Fruit fly (Drosophila melanogaster) whole organism, wandering third instar larva: Measurements from ENCODE around the gene CrebA.

ENCODE experiments used
- Abd-B ChIP-seq: fragments of >200 bp; optimal IDR thresholded peaks from 2 replicates; lab custom pipeline; 2017; ENCODE audit warnings: missing biosample characterization, missing genetic modification characterization
- CG32264 ChIP-seq: fragments of 200-800 bp; sonication (Bioruptor generic); optimal IDR thresholded peaks from 2 replicates; lab custom pipeline; 2016; ENCODE audit warnings: missing biosample characterization, missing genetic modification characterization
- CG9705 ChIP-seq: fragments of 200-800 bp; sonication (Bioruptor generic); optimal IDR thresholded peaks from 2 replicates; lab custom pipeline; 2018; ENCODE audit warnings: missing biosample characterization, mild to moderate bottlenecking, missing genetic modification characterization
- CrebA ChIP-seq: fragments of 200-800 bp; sonication (Bioruptor generic); optimal IDR thresholded peaks from 2 replicates; lab custom pipeline; 2016; ENCODE audit warnings: missing biosample characterization, mild to moderate bottlenecking, missing genetic modification characterization, borderline replicate concordance
- Dfd ChIP-seq: fragments of >200 bp; optimal IDR thresholded peaks from 2 replicates; lab custom pipeline; 2017; ENCODE audit warnings: missing biosample characterization, missing genetic modification characterization
- Dif ChIP-seq: fragments of 200-275, 200-300 bp; sonication (Bioruptor generic); optimal IDR thresholded peaks from 2 replicates; lab custom pipeline; 2018; ENCODE audit warnings: missing biosample characterization, missing genetic modification characterization; ENCODE audit not compliant: partially characterized antibody
- GATAd ChIP-seq: sonication (Bioruptor generic); optimal IDR thresholded peaks from 2 replicates; lab custom pipeline; 2016; ENCODE audit warnings: missing biosample characterization, missing genetic modification characterization
- HLH106 ChIP-seq: fragments of 200-800 bp; optimal IDR thresholded peaks from 3 replicates; lab custom pipeline; 2019; ENCODE audit warnings: missing biosample characterization, mild to moderate bottlenecking, missing genetic modification characterization, moderate library complexity
- Hnf4 ChIP-seq: fragments of 200-800 bp; sonication (Bioruptor generic); optimal IDR thresholded peaks from 2 replicates; lab custom pipeline; 2016; ENCODE audit warnings: missing biosample characterization, mild to moderate bottlenecking, missing genetic modification characterization
- Hr78 ChIP-seq: fragments of >200 bp; optimal IDR thresholded peaks from 2 replicates; lab custom pipeline; 2017; ENCODE audit warnings: missing biosample characterization, missing genetic modification characterization
- Hr83 ChIP-seq: fragments of 200-300 bp; sonication (Bioruptor generic); optimal IDR thresholded peaks from 2 replicates; lab custom pipeline; 2016; ENCODE audit warnings: missing biosample characterization, mild to moderate bottlenecking, missing genetic modification characterization, moderate library complexity; ENCODE audit not compliant: poor library complexity, severe bottlenecking
- Jra ChIP-seq: sonication (Bioruptor generic); optimal IDR thresholded peaks from 2 replicates; lab custom pipeline; 2016; ENCODE audit warnings: missing biosample characterization, missing genetic modification characterization
- Mio ChIP-seq: sonication (Bioruptor generic); optimal IDR thresholded peaks from 2 replicates; lab custom pipeline; 2016; ENCODE audit warnings: missing biosample characterization, missing genetic modification characterization
- Myc ChIP-seq: fragments of >200 bp; optimal IDR thresholded peaks from 2 replicates; lab custom pipeline; 2017
- N ChIP-seq: fragments of >200 bp; optimal IDR thresholded peaks from 2 replicates; lab custom pipeline; 2018; ENCODE audit warnings: missing biosample characterization, missing external identifiers, missing genetic modification characterization
- OdsH ChIP-seq: fragments of 200-800 bp; sonication (Bioruptor generic); optimal IDR thresholded peaks from 2 replicates; lab custom pipeline; 2016; ENCODE audit warnings: missing biosample characterization, mild to moderate bottlenecking, missing genetic modification characterization
- Rel ChIP-seq, 2 experiments: fragments of 200-800 bp; sonication (Bioruptor generic) in 1 of 2; optimal IDR thresholded peaks; 2 replicates in 1 of 2; 3 replicates in 1 of 2; lab custom pipeline; 2016 to 2019; ENCODE audit warnings: mild to moderate bottlenecking in 2 of 2, missing biosample characterization in 2 of 2, missing genetic modification characterization in 2 of 2, moderate library complexity in 1 of 2
- Sp1 ChIP-seq: fragments of 200-800 bp; sonication (Bioruptor generic); optimal IDR thresholded peaks from 3 replicates; lab custom pipeline; 2019; ENCODE audit warnings: missing biosample characterization, mild to moderate bottlenecking, missing genetic modification characterization, moderate library complexity
- Vsx2 ChIP-seq: fragments of 200-300, 225-300 bp; sonication (Bioruptor generic); optimal IDR thresholded peaks from 2 replicates; lab custom pipeline; 2018; ENCODE audit warnings: missing biosample characterization, missing genetic modification characterization; ENCODE audit not compliant: partially characterized antibody
- br ChIP-seq: fragments of 200-800 bp; sonication (Bioruptor generic); optimal IDR thresholded peaks from 2 replicates; lab custom pipeline; 2016; ENCODE audit warnings: missing biosample characterization, missing genetic modification characterization
- brk ChIP-seq: fragments of 200-800 bp; sonication (Bioruptor generic); optimal IDR thresholded peaks from 2 replicates; lab custom pipeline; 2016; ENCODE audit warnings: missing biosample characterization, mild to moderate bottlenecking, missing genetic modification characterization
- dl ChIP-seq, 2 experiments: fragments of 175-275, 200-275 bp in 1 of 2; fragments of 200-275 bp in 1 of 2; sonication (Bioruptor generic); optimal IDR thresholded peaks; lab custom pipeline; 2018; ENCODE audit warnings: mild to moderate bottlenecking in 2 of 2, missing biosample characterization in 2 of 2, missing genetic modification characterization in 2 of 2, moderate library complexity in 2 of 2; ENCODE audit not compliant: partially characterized antibody in 2 of 2, insufficient read depth in 1 of 2
- dmrt93B ChIP-seq: fragments of 200-800 bp; sonication (Bioruptor generic); optimal IDR thresholded peaks from 2 replicates; lab custom pipeline; 2018; ENCODE audit warnings: missing biosample characterization, mild to moderate bottlenecking, missing genetic modification characterization
- dsf ChIP-seq: sonication (Bioruptor generic); optimal IDR thresholded peaks from 2 replicates; lab custom pipeline; 2016; ENCODE audit warnings: missing biosample characterization, missing genetic modification characterization, borderline replicate concordance
- ey ChIP-seq: fragments of 200-800 bp; sonication (Bioruptor generic); optimal IDR thresholded peaks from 2 replicates; lab custom pipeline; 2016; ENCODE audit warnings: missing biosample characterization, missing genetic modification characterization
- foxo ChIP-seq, 2 experiments: fragments of 200-800 bp; sonication (Bioruptor generic); optimal IDR thresholded peaks; 2 replicates in 1 of 2; 3 replicates in 1 of 2; lab custom pipeline; 2016 to 2017; ENCODE audit warnings: missing biosample characterization in 2 of 2, missing genetic modification characterization in 2 of 2
- fru ChIP-seq: fragments of 200-800 bp; sonication (Bioruptor generic); optimal IDR thresholded peaks from 3 replicates; lab custom pipeline; 2016; ENCODE audit warnings: missing biosample characterization, mild to moderate bottlenecking, missing genetic modification characterization
- h ChIP-seq: fragments of 200-800 bp; sonication (Bioruptor generic); optimal IDR thresholded peaks from 3 replicates; lab custom pipeline; 2016; ENCODE audit warnings: missing biosample characterization, mild to moderate bottlenecking, missing genetic modification characterization
- jim ChIP-seq: fragments of 175-275, 200-325 bp; sonication (Bioruptor generic); optimal IDR thresholded peaks from 2 replicates; lab custom pipeline; 2016; ENCODE audit warnings: missing biosample characterization, mild to moderate bottlenecking, missing genetic modification characterization
- lola ChIP-seq: fragments of >200 bp; optimal IDR thresholded peaks from 2 replicates; lab custom pipeline; 2017; ENCODE audit warnings: missing biosample characterization, missing genetic modification characterization
- pan ChIP-seq: fragments of >200 bp; optimal IDR thresholded peaks from 2 replicates; lab custom pipeline; 2017
- psq ChIP-seq: fragments of 200-800 bp; sonication (Bioruptor generic); optimal IDR thresholded peaks from 3 replicates; lab custom pipeline; 2017; ENCODE audit warnings: missing biosample characterization, mild to moderate bottlenecking, missing genetic modification characterization, moderate library complexity
- rgr ChIP-seq: fragments of 200-800 bp; sonication (Bioruptor generic); optimal IDR thresholded peaks from 3 replicates; lab custom pipeline; 2016; ENCODE audit warnings: missing biosample characterization, mild to moderate bottlenecking, missing genetic modification characterization
- sage ChIP-seq: fragments of 200-800 bp; sonication (Bioruptor generic); optimal IDR thresholded peaks from 2 replicates; lab custom pipeline; 2016; ENCODE audit warnings: missing biosample characterization, mild to moderate bottlenecking, missing genetic modification characterization
- sv ChIP-seq: fragments of 200-800 bp; sonication (Bioruptor generic); optimal IDR thresholded peaks from 3 replicates; lab custom pipeline; 2016; ENCODE audit warnings: missing biosample characterization, missing genetic modification characterization
- tai ChIP-seq: sonication (Bioruptor generic); optimal IDR thresholded peaks from 2 replicates; lab custom pipeline; 2016; ENCODE audit warnings: missing biosample characterization, missing genetic modification characterization
- usp ChIP-seq: fragments of >200 bp; optimal IDR thresholded peaks from 2 replicates; lab custom pipeline; 2017; ENCODE audit warnings: missing biosample characterization, missing genetic modification characterization
- woc ChIP-seq: sonication (Bioruptor generic); optimal IDR thresholded peaks from 2 replicates; lab custom pipeline; 2016; ENCODE audit warnings: missing biosample characterization, mild to moderate bottlenecking, missing genetic modification characterization

The CrebA gene

DNA sequence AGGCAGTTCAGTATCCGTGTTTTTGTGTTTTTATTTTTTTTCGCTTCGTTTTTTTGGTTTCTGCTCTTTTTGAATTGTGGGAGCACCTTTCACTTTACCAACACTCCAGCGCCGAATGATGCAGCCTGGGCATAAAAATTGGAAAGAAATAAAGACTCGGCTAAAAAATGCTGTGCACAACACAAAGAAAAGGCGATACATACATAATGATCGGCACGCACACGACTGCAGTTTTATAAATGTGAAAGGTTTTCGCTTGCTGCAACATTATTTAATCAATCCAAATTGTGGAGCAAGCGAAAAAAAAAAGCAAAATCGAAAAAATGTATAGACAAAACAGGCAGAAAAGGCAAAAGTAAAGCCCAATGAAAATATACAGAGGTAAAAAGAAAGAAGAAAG is 7.9 kb downstream of the CrebA start:
- no peak for TF ChIP-seq br (GFP tag; lab: Kevin White, UChicago)
- TF ChIP-seq brk (GFP tag; lab: Kevin White, UChicago): no peak
- TF ChIP-seq dmrt93B (GFP tag; lab: Kevin White, UChicago): no peak
- TF ChIP-seq dl (GFP tag; optimal IDR thresholded peaks at IDR 0.05; lab: Kevin White, UChicago; ENCODE audit: insufficient read depth in 1 of 2, partially characterized antibody in 2 of 2): no peak
- no peak for TF ChIP-seq HLH106 (tag; lab: Kevin White, UChicago)
- no peak for TF ChIP-seq N (GFP tag; lab: Kevin White, UChicago)
- TF ChIP-seq CG32264 (GFP tag; lab: Kevin White, UChicago): no peak
- TF ChIP-seq Myc (lab: Kevin White, UChicago): no peak
- TF ChIP-seq psq (GFP tag; lab: Kevin White, UChicago): no peak
- TF ChIP-seq sage (GFP tag; lab: Kevin White, UChicago): no peak
- TF ChIP-seq Dif (GFP tag; lab: Kevin White, UChicago): no peak
- TF ChIP-seq Rel (GFP tag; optimal IDR thresholded peaks at IDR 0.05; lab: Kevin White, UChicago): no peak
- TF ChIP-seq Rel (tag; optimal IDR thresholded peaks at IDR 0.05; lab: Kevin White, UChicago): no peak
- no peak for TF ChIP-seq CrebA (GFP tag; lab: Kevin White, UChicago)
- no peak for TF ChIP-seq OdsH (GFP tag; lab: Kevin White, UChicago)
- TF ChIP-seq tai: no peak
- TF ChIP-seq Sp1 (GFP tag; lab: Kevin White, UChicago): no peak

DNA sequence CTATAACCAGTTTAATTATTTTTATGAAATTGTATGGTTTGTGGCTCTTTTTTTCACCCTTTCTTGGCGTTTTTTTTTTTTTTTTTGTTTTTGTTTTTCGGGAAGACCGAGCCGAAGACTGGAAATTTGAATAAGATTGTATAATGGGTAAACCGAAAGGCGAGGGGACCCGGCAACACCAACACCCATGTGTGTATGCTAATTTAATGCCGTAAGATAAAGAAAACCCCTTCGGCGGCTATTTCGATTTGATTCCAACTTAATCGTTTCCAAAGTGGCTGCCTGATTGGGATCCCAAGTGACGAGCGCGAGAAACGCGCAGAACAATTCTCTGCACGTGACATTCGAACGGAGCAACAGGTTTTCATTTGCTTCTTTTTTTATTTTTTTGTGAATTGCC is 8.3 kb downstream of the CrebA start:
- TF ChIP-seq Jra (GFP tag; lab: Kevin White, UChicago): no peak
- TF ChIP-seq, all 38 proteins: peak for 0

DNA sequence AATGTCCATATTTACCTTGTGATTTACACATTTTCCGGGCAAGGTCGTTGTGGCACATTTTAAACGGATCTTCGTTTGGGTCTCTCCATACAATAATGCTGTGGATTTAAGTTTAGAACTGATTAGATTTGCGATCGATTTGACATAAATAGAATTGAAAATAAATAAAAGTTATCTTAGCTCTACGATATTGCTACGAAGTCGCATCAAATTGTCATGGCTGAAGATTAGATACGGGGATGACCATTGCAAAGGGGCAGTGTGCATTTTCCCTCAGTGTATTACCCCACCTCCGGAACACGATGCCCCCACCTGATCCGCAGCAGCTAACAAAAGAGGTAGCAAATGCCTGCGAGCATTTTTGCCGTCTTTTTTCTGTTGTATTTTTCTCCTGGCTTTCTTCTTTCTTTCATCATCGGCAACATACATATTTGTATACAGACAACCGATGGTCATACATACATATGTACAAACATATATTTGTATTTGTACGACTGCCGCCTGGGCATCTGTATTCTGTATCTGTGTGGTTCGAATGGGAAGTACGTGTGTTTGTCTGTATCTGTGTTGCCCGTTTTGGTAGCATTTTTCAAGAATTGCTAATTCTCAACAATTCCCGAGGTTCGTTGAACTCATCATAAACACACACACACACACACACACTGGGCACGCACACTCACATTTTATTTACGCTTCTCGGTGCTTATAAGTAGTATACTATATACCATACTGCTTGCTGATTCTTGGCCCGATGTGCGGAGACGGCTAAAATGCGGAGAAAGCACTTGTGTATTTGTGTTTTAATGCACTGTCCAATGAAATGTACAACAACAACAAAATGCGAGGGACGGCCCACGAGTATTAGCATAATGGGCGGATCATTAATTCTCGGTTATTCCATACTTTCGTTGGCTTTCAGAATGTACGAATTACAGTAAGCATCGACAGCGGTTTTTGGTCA is 9.5 kb downstream of the CrebA start:
- TF ChIP-seq jim (GFP tag; lab: Kevin White, UChicago): peak; percentile 15
- TF ChIP-seq Rel (GFP tag; optimal IDR thresholded peaks at IDR 0.05; lab: Kevin White, UChicago): no peak
- peak; percentile 53 for TF ChIP-seq Rel (tag; optimal IDR thresholded peaks at IDR 0.05; lab: Kevin White, UChicago)
- TF ChIP-seq Sp1 (GFP tag; lab: Kevin White, UChicago): peak; percentile 16
- TF ChIP-seq OdsH (GFP tag; lab: Kevin White, UChicago): peak; percentile 12
- TF ChIP-seq foxo (GFP tag; optimal IDR thresholded peaks at IDR 0.05; lab: Kevin White, UChicago): peak in 1 of 2 experiments; percentile 39
- no peak for TF ChIP-seq sage (GFP tag; lab: Kevin White, UChicago)
- TF ChIP-seq usp (GFP tag; lab: Kevin White, UChicago): no peak
- TF ChIP-seq CG32264 (GFP tag; lab: Kevin White, UChicago): no peak
- TF ChIP-seq rgr (GFP tag; lab: Kevin White, UChicago): peak; percentile 20
- no peak for TF ChIP-seq Abd-B (GFP tag; lab: Kevin White, UChicago)
- TF ChIP-seq br (GFP tag; lab: Kevin White, UChicago): peak; percentile 21
- TF ChIP-seq fru (GFP tag; lab: Kevin White, UChicago): peak; percentile 37
- TF ChIP-seq Mio (GFP tag; lab: Kevin White, UChicago): no peak
- TF ChIP-seq psq (GFP tag; lab: Kevin White, UChicago): peak; percentile 53
- no peak for TF ChIP-seq lola (GFP tag; lab: Kevin White, UChicago)
- TF ChIP-seq Hr78: no peak
- TF ChIP-seq Vsx2 (GFP tag; lab: Kevin White, UChicago): no peak
- TF ChIP-seq pan (lab: Kevin White, UChicago): no peak
- peak; percentile 35 for TF ChIP-seq HLH106 (tag; lab: Kevin White, UChicago)
- no peak for TF ChIP-seq CG9705 (GFP tag; lab: Kevin White, UChicago)
- no peak for TF ChIP-seq dsf (GFP tag; lab: Kevin White, UChicago)
- no peak for TF ChIP-seq N (GFP tag; lab: Kevin White, UChicago)
- peak; percentile 0 for TF ChIP-seq Hnf4
- no peak for TF ChIP-seq dmrt93B (GFP tag; lab: Kevin White, UChicago)
- peak; percentile 39 for TF ChIP-seq woc
- TF ChIP-seq brk (GFP tag; lab: Kevin White, UChicago): no peak
- TF ChIP-seq Myc (lab: Kevin White, UChicago): no peak
- no peak for TF ChIP-seq sv (GFP tag; lab: Kevin White, UChicago)
- no peak for TF ChIP-seq Jra (GFP tag; lab: Kevin White, UChicago)
- TF ChIP-seq CrebA (GFP tag; lab: Kevin White, UChicago): no peak
- no peak for TF ChIP-seq Dfd (GFP tag; lab: Kevin White, UChicago)
- no peak for TF ChIP-seq dl (GFP tag; optimal IDR thresholded peaks at IDR 0.05; lab: Kevin White, UChicago; ENCODE audit: insufficient read depth in 1 of 2, partially characterized antibody in 2 of 2)
- TF ChIP-seq ey: peak; percentile 37
- no peak for TF ChIP-seq h (GFP tag; lab: Kevin White, UChicago)
- no peak for TF ChIP-seq Dif (GFP tag; lab: Kevin White, UChicago)
- TF ChIP-seq Hr83 (GFP tag; lab: Kevin White, UChicago): no peak
- TF ChIP-seq tai: no peak
- TF ChIP-seq GATAd: no peak
